Worm (Caenorhabditis elegans): ENCODE measurements around the gene Y9C9A.13.

ce11 chrIV:4977176-4977693, 7.9 kb upstream of the Y9C9A.13 start, which contains the start of gene E03H12.5:
- no peak for TF ChIP-seq zip-5 (tag; optimal IDR thresholded peaks at IDR 0.05)
- no peak for TF ChIP-seq elt-2 (tag; optimal IDR thresholded peaks at IDR 0.05)
- TF ChIP-seq nhr-11 (tag; optimal IDR thresholded peaks at IDR 0.05): no peak
- no peak for TF ChIP-seq dmd-4 (tag; optimal IDR thresholded peaks at IDR 0.05; ENCODE audit: borderline replicate concordance)
- no peak for TF ChIP-seq fkh-10 (GFP tag; optimal IDR thresholded peaks at IDR 0.05)
- TF ChIP-seq ama-1 (optimal IDR thresholded peaks at IDR 0.05): no peak
- no peak for TF ChIP-seq madf-2 (tag; optimal IDR thresholded peaks at IDR 0.05)
- TF ChIP-seq ceh-48 (tag; optimal IDR thresholded peaks at IDR 0.05): no peak
- no peak for TF ChIP-seq pqm-1 (tag; optimal IDR thresholded peaks at IDR 0.05)
- no peak for TF ChIP-seq nfya-1 (tag; optimal IDR thresholded peaks at IDR 0.05)
- no peak for TF ChIP-seq ahr-1 (tag; optimal IDR thresholded peaks at IDR 0.05)
